Fruit fly (Drosophila melanogaster) whole organism, embryonic: Measurements from ENCODE around the gene UQCR-14L.

Experiments
- BEAF-32 ChIP-seq: fragments of 200-800 bp; sonication (Bioruptor generic); optimal IDR thresholded peaks from 3 replicates; lab custom pipeline; 2017; ENCODE audit warnings: missing biosample characterization, missing genetic modification characterization, mild to moderate bottlenecking, moderate library complexity, missing genetic modification reagents
- CG10147 ChIP-seq: fragments of 200-800 bp; sonication (Bioruptor generic); optimal IDR thresholded peaks from 2 replicates; lab custom pipeline; 2019; ENCODE audit warnings: missing biosample characterization, mild to moderate bottlenecking, missing genetic modification characterization, moderate library complexity
- CG16813 ChIP-seq: fragments of 200-800 bp; sonication (Bioruptor generic); IDR thresholded peaks from 3 replicates; pipeline ENCODE4 v1.3.6; 2022; ENCODE audit warnings: missing biosample characterization, missing genetic modification characterization; ENCODE audit not compliant: partially characterized antibody
- CG17385 ChIP-seq: fragments of 200-800 bp; sonication (Bioruptor generic); optimal IDR thresholded peaks from 3 replicates; lab custom pipeline; 2018; ENCODE audit warnings: missing biosample characterization, mild to moderate bottlenecking, missing genetic modification characterization
- CG18011 ChIP-seq: fragments of 200-800 bp; sonication (Bioruptor generic); optimal IDR thresholded peaks from 2 replicates; lab custom pipeline; 2017; ENCODE audit warnings: missing biosample characterization, missing genetic modification characterization, mild to moderate bottlenecking, moderate library complexity, missing genotype
- CG18476 ChIP-seq: fragments of 200-800 bp; sonication (Bioruptor generic); optimal IDR thresholded peaks from 2 replicates; lab custom pipeline; 2016; ENCODE audit warnings: missing biosample characterization, mild to moderate bottlenecking, missing genetic modification characterization
- CG18599 ChIP-seq: fragments of 200-800 bp; sonication (Bioruptor generic); optimal IDR thresholded peaks from 3 replicates; lab custom pipeline; 2017; ENCODE audit warnings: missing biosample characterization, missing genetic modification characterization, mild to moderate bottlenecking, moderate library complexity, missing genetic modification reagents
- CG34422 ChIP-seq: fragments of 200-800 bp; sonication (Bioruptor generic); IDR thresholded peaks from 3 replicates; pipeline ENCODE4 v1.3.6; 2022; ENCODE audit warnings: missing biosample characterization, missing genetic modification characterization
- Ets97D ChIP-seq: fragments of 200-800 bp; sonication (Bioruptor generic); optimal IDR thresholded peaks from 3 replicates; lab custom pipeline; 2016; ENCODE audit warnings: missing biosample characterization, missing genetic modification characterization
- Fer1 ChIP-seq: fragments of 200-800 bp; sonication (Bioruptor generic); optimal IDR thresholded peaks from 2 replicates; lab custom pipeline; 2017; ENCODE audit warnings: missing biosample characterization, mild to moderate bottlenecking, missing genetic modification characterization
- Hmr ChIP-seq: fragments of 200-800 bp; sonication (Bioruptor generic); optimal IDR thresholded peaks from 3 replicates; lab custom pipeline; 2017; ENCODE audit warnings: mild to moderate bottlenecking, missing biosample characterization, missing genetic modification reagents, missing genetic modification characterization
- Kr ChIP-seq: fragments of 200-800 bp; sonication (Bioruptor generic); optimal IDR thresholded peaks from 2 replicates; lab custom pipeline; 2017; ENCODE audit warnings: missing biosample characterization, mild to moderate bottlenecking, missing genetic modification characterization
- Mes4 ChIP-seq: fragments of 200-800 bp; sonication (Bioruptor generic); optimal IDR thresholded peaks from 2 replicates; lab custom pipeline; 2016; ENCODE audit warnings: missing biosample characterization, missing genetic modification characterization
- Oli ChIP-seq: fragments of 200-800 bp; sonication (Bioruptor generic); optimal IDR thresholded peaks from 2 replicates; lab custom pipeline; 2018; ENCODE audit warnings: missing biosample characterization, mild to moderate bottlenecking, missing genetic modification characterization, moderate library complexity
- PHDP ChIP-seq: fragments of 200-800 bp; sonication (Bioruptor generic); optimal IDR thresholded peaks from 3 replicates; lab custom pipeline; 2018; ENCODE audit warnings: missing biosample characterization, mild to moderate bottlenecking, missing genetic modification characterization, moderate library complexity
- Pdp1 ChIP-seq, 2 experiments: fragments of 200-800 bp; sonication (Bioruptor generic); optimal IDR thresholded peaks; 3 replicates each; lab custom pipeline; 2016; ENCODE audit warnings: missing biosample characterization in 2 of 2, missing genetic modification characterization in 2 of 2, mild to moderate bottlenecking in 1 of 2, moderate library complexity in 1 of 2
- Ravus ChIP-seq: fragments of 200-800 bp; sonication (Bioruptor generic); IDR thresholded peaks from 2 replicates; pipeline ENCODE4 v1.3.6; 2022; ENCODE audit warnings: missing biosample characterization, missing genetic modification characterization
- Rx ChIP-seq: fragments of 200-800 bp; sonication (Bioruptor generic); IDR thresholded peaks from 2 replicates; pipeline ENCODE4 v1.3.6; 2022; ENCODE audit warnings: missing biosample characterization, missing genetic modification characterization
- amos ChIP-seq: fragments of 200-800 bp; sonication (Bioruptor generic); IDR thresholded peaks from 2 replicates; pipeline ENCODE4 v1.3.6; 2022; ENCODE audit warnings: missing biosample characterization, missing genetic modification characterization; ENCODE audit not compliant: partially characterized antibody
- dm ChIP-seq: fragments of 200-800 bp; sonication (Bioruptor generic); optimal IDR thresholded peaks from 3 replicates; lab custom pipeline; 2016; ENCODE audit warnings: missing biosample characterization, missing genetic modification characterization
- dmrt11E ChIP-seq: fragments of 200-800 bp; sonication (Bioruptor generic); optimal IDR thresholded peaks from 3 replicates; lab custom pipeline; 2018; ENCODE audit warnings: missing biosample characterization, mild to moderate bottlenecking, missing genetic modification characterization, moderate library complexity
- dmrt99B ChIP-seq: fragments of 200-800 bp; sonication (Bioruptor generic); optimal IDR thresholded peaks from 2 replicates; lab custom pipeline; 2018; ENCODE audit warnings: missing biosample characterization, mild to moderate bottlenecking, missing genetic modification characterization, moderate library complexity
- esg ChIP-seq: fragments of 200-800 bp; sonication (Bioruptor generic); conservative IDR thresholded peaks from 2 replicates; pipeline ENCODE4 v1.3.6; 2022; ENCODE audit warnings: missing biosample characterization, missing genetic modification characterization
- ham ChIP-seq: fragments of 200-800 bp; sonication (Bioruptor generic); IDR thresholded peaks from 2 replicates; pipeline ENCODE4 v1.3.6; 2022; ENCODE audit warnings: missing biosample characterization, missing genetic modification characterization
- inv ChIP-seq: fragments of 200-800 bp; sonication (Bioruptor generic); IDR thresholded peaks from 2 replicates; pipeline ENCODE4 v1.3.6; 2022; ENCODE audit warnings: missing biosample characterization, missing genetic modification characterization; ENCODE audit not compliant: partially characterized antibody
- mam ChIP-seq: fragments of 200-800 bp; sonication (Bioruptor generic); optimal IDR thresholded peaks from 3 replicates; lab custom pipeline; 2016; ENCODE audit warnings: missing biosample characterization, missing genetic modification characterization
- nerfin-1 ChIP-seq: fragments of 200-800 bp; sonication (Bioruptor generic); optimal IDR thresholded peaks from 3 replicates; lab custom pipeline; 2019; ENCODE audit warnings: missing biosample characterization, mild to moderate bottlenecking, missing genetic modification characterization, moderate library complexity
- pita ChIP-seq: fragments of 200-800 bp; sonication (Bioruptor generic); optimal IDR thresholded peaks from 2 replicates; lab custom pipeline; 2017; ENCODE audit warnings: missing biosample characterization, mild to moderate bottlenecking, missing genetic modification characterization
- pros ChIP-seq: fragments of 200-800 bp; sonication (Bioruptor generic); optimal IDR thresholded peaks from 3 replicates; lab custom pipeline; 2019; ENCODE audit warnings: missing biosample characterization, mild to moderate bottlenecking, missing genetic modification characterization, moderate library complexity
- psq ChIP-seq: fragments of 200-800 bp; sonication (Bioruptor generic); optimal IDR thresholded peaks from 2 replicates; lab custom pipeline; 2017; ENCODE audit warnings: missing biosample characterization, missing genetic modification characterization
- ro ChIP-seq: fragments of 200-800 bp; sonication (Bioruptor generic); IDR thresholded peaks from 2 replicates; pipeline ENCODE4 v1.3.6; 2022; ENCODE audit warnings: missing biosample characterization, missing genetic modification characterization
- sens ChIP-seq: fragments of 200-800 bp; sonication (Bioruptor generic); peaks from one replicate; lab custom pipeline; 2016; ENCODE audit warnings: missing biosample characterization, missing genetic modification characterization
- seq ChIP-seq: fragments of 200-800 bp; sonication (Bioruptor generic); IDR thresholded peaks from 2 replicates; pipeline ENCODE4 v1.3.6; 2022; ENCODE audit warnings: missing biosample characterization, missing genetic modification characterization
- slp2 ChIP-seq: fragments of 200-800 bp; sonication (Bioruptor generic); optimal IDR thresholded peaks from 2 replicates; lab custom pipeline; 2016; ENCODE audit warnings: missing biosample characterization, missing genetic modification characterization
- ssp ChIP-seq: fragments of 200-800 bp; sonication (Bioruptor generic); IDR thresholded peaks from 2 replicates; pipeline ENCODE4 v1.3.6; 2022; ENCODE audit warnings: missing biosample characterization, missing genetic modification characterization
- tgo ChIP-seq: fragments of 200-800 bp; sonication (Bioruptor generic); IDR thresholded peaks from 3 replicates; pipeline ENCODE4 v1.3.6; 2022; ENCODE audit warnings: missing biosample characterization, missing genetic modification characterization
- tx ChIP-seq: fragments of 200-800 bp; sonication (Bioruptor generic); optimal IDR thresholded peaks from 2 replicates; lab custom pipeline; 2016; ENCODE audit warnings: missing biosample characterization, missing genetic modification characterization
- wdn ChIP-seq: fragments of 200-800 bp; sonication (Bioruptor generic); IDR thresholded peaks from 2 replicates; pipeline ENCODE4 v1.3.6; 2022; ENCODE audit warnings: missing biosample characterization, missing genetic modification characterization

The UQCR-14L gene

dm6 chr3R:28293748-28294147, at the start of gene UQCR-14L:
Gene UQCR-14L (plus strand): TSS chr3R:28294048.
- no peak for TF ChIP-seq BEAF-32 (GFP tag; lab: Kevin White, UChicago)
- TF ChIP-seq CG16813 = no peak
- TF ChIP-seq esg = no peak
- no peak for TF ChIP-seq CG34422 (GFP tag; lab: Robert Waterston, UW)
- no peak for TF ChIP-seq psq (GFP tag; lab: Kevin White, UChicago)

DNA sequence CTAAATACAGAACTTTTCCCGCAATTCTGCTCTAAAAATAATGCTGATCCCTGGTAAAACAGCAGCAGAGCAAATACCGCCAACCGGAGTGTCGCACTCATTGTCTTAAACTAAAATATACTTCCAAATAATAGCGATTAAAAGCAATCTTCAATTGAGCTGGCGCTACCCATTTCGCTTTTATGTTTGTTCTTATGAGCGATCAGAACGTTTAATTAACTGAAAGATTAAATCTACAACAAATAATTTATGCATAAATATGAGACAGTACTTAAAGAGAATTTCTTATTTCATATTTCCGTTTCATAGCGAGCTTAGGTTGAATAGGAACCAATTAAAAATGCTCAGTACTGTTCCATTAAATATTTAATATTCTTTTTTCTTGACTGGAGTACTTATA, 30.3 kb upstream of the UQCR-14L start, which contains the start of gene CG43125:
CG43125 (minus strand) TSS at position 101 of the 400 bp plus-strand sequence.
- no peak for TF ChIP-seq nerfin-1 (tag; lab: Kevin White, UChicago)
- no peak for TF ChIP-seq dm (GFP tag; lab: Kevin White, UChicago)
- TF ChIP-seq inv (GFP tag; lab: Robert Waterston, UW) = no peak
- no peak for TF ChIP-seq dmrt99B
- no peak for TF ChIP-seq CG17385 (GFP tag; lab: Kevin White, UChicago)
- TF ChIP-seq Pdp1 (GFP tag; optimal IDR thresholded peaks at IDR 0.05; lab: Kevin White, UChicago) = no peak
- TF ChIP-seq slp2 = no peak
- no peak for TF ChIP-seq ham (GFP tag; lab: Robert Waterston, UW)
- no peak for TF ChIP-seq pros
- no peak for TF ChIP-seq pita (GFP tag; lab: Kevin White, UChicago)
- no peak for TF ChIP-seq mam (GFP tag; lab: Kevin White, UChicago)
- no peak for TF ChIP-seq CG10147

DNA sequence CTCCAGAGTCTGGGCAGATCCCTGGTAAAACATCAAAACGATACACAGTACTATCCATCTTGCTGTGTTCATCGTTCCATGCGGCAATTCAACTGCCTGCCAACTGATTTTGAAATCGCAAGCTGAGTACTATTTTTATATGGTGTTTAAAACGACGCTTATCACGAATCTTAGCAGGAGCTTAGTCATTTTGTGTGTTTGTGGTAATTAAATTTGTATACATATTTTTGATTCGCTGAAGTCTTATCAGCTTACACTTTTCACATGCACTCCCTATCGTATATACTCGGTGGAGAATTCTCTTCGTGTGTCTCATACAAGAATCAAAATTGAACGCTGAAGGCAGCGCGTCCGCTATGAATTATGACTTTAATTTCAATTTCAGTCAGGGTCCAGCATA, 29.2 kb upstream of the UQCR-14L start, which contains the start of gene CG43124:
CG43124 (minus strand) TSS at position 101 of the 400 bp plus-strand sequence.
- no peak for TF ChIP-seq ssp (GFP tag; lab: Robert Waterston, UW)
- TF ChIP-seq seq = no peak
- TF ChIP-seq dmrt11E (tag; lab: Kevin White, UChicago) = no peak
- no peak for TF ChIP-seq tgo (GFP tag; lab: Robert Waterston, UW)
- TF ChIP-seq, all 482 proteins: peak for 0

- TF ChIP-seq Rx (no peak), Fer1 (GFP tag; lab: Kevin White, UChicago) (no peak), CG18011 (GFP tag; lab: Kevin White, UChicago) (no peak), sens (no peak), ro (no peak), PHDP (tag; lab: Kevin White, UChicago) (no peak), Kr (no peak), CG10147 (no peak), CG18476 (GFP tag; lab: Kevin White, UChicago) (no peak), Ravus (GFP tag; lab: Robert Waterston, UW) (no peak), tx (GFP tag; lab: Kevin White, UChicago) (no peak), amos (GFP tag; lab: Robert Waterston, UW) (no peak), Hmr (GFP tag; lab: Kevin White, UChicago) (no peak), Ets97D (GFP tag; lab: Kevin White, UChicago) (no peak), wdn (GFP tag; lab: Robert Waterston, UW) (no peak), Mes4 (GFP tag; lab: Kevin White, UChicago) (no peak), CG18599 (no peak), Oli (tag; lab: Kevin White, UChicago) (no peak)
These were observed 11.6 kb upstream of the UQCR-14L start, which contains the start of gene CG34436 for dm6 chr3R:28282280-28282679. Gene CG34436 (plus strand): TSS chr3R:28282580.
